Worm (Caenorhabditis elegans): ENCODE data around the gene Y46D2A.1.

- TF ChIP-seq tab-1 (GFP tag; IDR thresholded peaks at IDR 0.05), result no peak
- no peak for TF ChIP-seq med-1 (GFP tag; optimal IDR thresholded peaks at IDR 0.05; ENCODE audit: insufficient read depth)
- no peak for TF ChIP-seq flt-1 (GFP tag; IDR thresholded peaks at IDR 0.05)
Observed at ce11 chrII:3375302-3375701, 52.9 kb downstream of the Y46D2A.1 start.

Measured in whole organism, midembryonic.